Worm (Caenorhabditis elegans) whole organism, L2 larva: ENCODE results near the gene inx-6.

ENCODE experiments used
- ama-1 ChIP-seq: fragments of 150-350 bp; optimal IDR thresholded peaks from 2 replicates; lab custom pipeline; 2018; ENCODE audit warnings: inconsistent platforms
- ceh-82 ChIP-seq: fragments of 150-350 bp; optimal IDR thresholded peaks from 2 replicates; lab custom pipeline; 2014; ENCODE audit warnings: missing biosample characterization, missing genetic modification characterization
- egl-27 ChIP-seq: sonication (generic microtip); optimal IDR thresholded peaks from 3 replicates; lab custom pipeline; 2017; ENCODE audit warnings: missing biosample characterization, missing genetic modification reagents, missing genetic modification characterization
- gmeb-1 ChIP-seq: fragments of 150-350 bp; optimal IDR thresholded peaks from 2 replicates; lab custom pipeline; 2014; ENCODE audit warnings: missing biosample characterization, missing genetic modification characterization
- lsy-2 ChIP-seq, 2 experiments: fragments of 150-350 bp in 1 of 2; sonication (generic microtip) in 1 of 2; optimal IDR thresholded peaks; 2 replicates each; lab custom pipeline; 2014 to 2017; ENCODE audit warnings: missing biosample characterization in 2 of 2, missing genetic modification characterization in 2 of 2
- mbf-1 ChIP-seq: sonication (generic microtip); optimal IDR thresholded peaks from 2 replicates; lab custom pipeline; 2017; ENCODE audit warnings: missing biosample characterization, missing genetic modification characterization
- nhr-237 ChIP-seq: fragments of 150-350 bp; optimal IDR thresholded peaks from 2 replicates; lab custom pipeline; 2014; ENCODE audit warnings: missing biosample characterization, missing genetic modification characterization
- sma-9 ChIP-seq, 2 experiments: fragments of 150-350 bp in 1 of 2; sonication (generic microtip) in 1 of 2; optimal IDR thresholded peaks; 2 replicates each; lab custom pipeline; 2014 to 2016; ENCODE audit warnings: missing genetic modification characterization in 2 of 2, mild to moderate bottlenecking in 1 of 2, missing biosample characterization in 1 of 2, missing compliant biosample characterization in 1 of 2, missing genetic modification reagents in 1 of 2, moderate library complexity in 1 of 2
- snpc-4 ChIP-seq: fragments of 150-350 bp; optimal IDR thresholded peaks from 2 replicates; lab custom pipeline; 2014; ENCODE audit warnings: missing biosample characterization, missing genetic modification characterization
- unc-39 ChIP-seq: fragments of 150-350 bp; optimal IDR thresholded peaks from 2 replicates; lab custom pipeline; 2014; ENCODE audit warnings: missing biosample characterization, missing genetic modification characterization

- TF ChIP-seq sma-9 (GFP tag; optimal IDR thresholded peaks at IDR 0.05; lab: Kevin White, UChicago) (peak; percentile 94), sma-9 (tag; optimal IDR thresholded peaks at IDR 0.05; lab: Kevin White, UChicago) (no peak), ama-1 (lab: Kevin White, UChicago) (no peak), gmeb-1 (tag; lab: Kevin White, UChicago) (peak; percentile 100), lsy-2 (tag; optimal IDR thresholded peaks at IDR 0.05; lab: Kevin White, UChicago) (peak; percentile 86 to 93), snpc-4 (tag; lab: Kevin White, UChicago) (peak; percentile 76), egl-27 (peak; percentile 86), mbf-1 (tag; lab: Kevin White, UChicago) (no peak), unc-39 (no peak), ceh-82 (tag; lab: Kevin White, UChicago) (peak; percentile 72), nhr-237 (tag; lab: Kevin White, UChicago) (peak; percentile 80)
These were observed 21.7 kb upstream of the inx-6 start, which contains the start of the genes T23F6.3 and rbd-1 for ce11 chrIV:12724641-12725040.
